Fruit fly (Drosophila melanogaster) whole organism, prepupa: ENCODE data around the gene Marf.

Experiments used
- CG10669 ChIP-seq: fragments of 200-800 bp; sonication (Bioruptor generic); optimal IDR thresholded peaks from 3 replicates; lab custom pipeline; 2018; ENCODE audit warnings: missing biosample characterization, mild to moderate bottlenecking, missing genetic modification characterization, moderate library complexity
- CG11294 ChIP-seq: fragments of 200-800 bp; sonication (Bioruptor generic); IDR thresholded peaks from 2 replicates; pipeline ENCODE4 v1.3.6; 2022; ENCODE audit warnings: missing biosample characterization, missing genetic modification characterization
- CG11762 ChIP-seq: fragments of 200-800 bp; sonication (Bioruptor generic); optimal IDR thresholded peaks from 3 replicates; lab custom pipeline; 2016; ENCODE audit warnings: missing biosample characterization, missing genetic modification characterization; ENCODE audit not compliant: insufficient read depth
- CG11902 ChIP-seq: fragments of 200-800 bp; sonication (Bioruptor generic); optimal IDR thresholded peaks from 3 replicates; lab custom pipeline; 2016; ENCODE audit warnings: missing biosample characterization, missing genetic modification characterization
- CG15336 ChIP-seq: fragments of 200-800 bp; sonication (Bioruptor generic); IDR thresholded peaks from 2 replicates; pipeline ENCODE4 v1.3.6; 2022; ENCODE audit warnings: missing biosample characterization, missing genetic modification characterization
- CG1621 ChIP-seq: fragments of 200-800 bp; sonication (Bioruptor generic); optimal IDR thresholded peaks from 3 replicates; lab custom pipeline; 2018; ENCODE audit warnings: missing biosample characterization, mild to moderate bottlenecking, missing genetic modification characterization
- CG16779 ChIP-seq: fragments of 200-800 bp; sonication (Bioruptor generic); optimal IDR thresholded peaks from 3 replicates; lab custom pipeline; 2017; ENCODE audit warnings: missing biosample characterization, mild to moderate bottlenecking, missing genetic modification characterization
- CG3032 ChIP-seq: fragments of 200-800 bp; optimal IDR thresholded peaks from 2 replicates; lab custom pipeline; 2019; ENCODE audit warnings: missing biosample characterization, mild to moderate bottlenecking, missing genetic modification characterization, moderate library complexity
- CG31627 ChIP-seq: fragments of 200-800 bp; sonication (Bioruptor generic); optimal IDR thresholded peaks from 3 replicates; lab custom pipeline; 2016; ENCODE audit warnings: missing biosample characterization, missing genetic modification characterization
- CG32006 ChIP-seq: fragments of 200-800 bp; sonication (Bioruptor generic); optimal IDR thresholded peaks from 3 replicates; lab custom pipeline; 2017; ENCODE audit warnings: missing biosample characterization, mild to moderate bottlenecking, missing genetic modification characterization
- CG3919 ChIP-seq: fragments of 200-800 bp; sonication (Bioruptor generic); optimal IDR thresholded peaks from 3 replicates; lab custom pipeline; 2016; ENCODE audit warnings: missing biosample characterization, missing genetic modification characterization
- CG6163 ChIP-seq: fragments of 200-800 bp; sonication (Bioruptor generic); IDR thresholded peaks from 3 replicates; pipeline ENCODE4 v1.3.6; 2022; ENCODE audit warnings: missing biosample characterization, missing genetic modification characterization
- CG6792 ChIP-seq: fragments of 200-800 bp; sonication (Bioruptor generic); optimal IDR thresholded peaks from 3 replicates; lab custom pipeline; 2016; ENCODE audit warnings: missing biosample characterization, missing genetic modification characterization
- CG6808 ChIP-seq: fragments of 200-800 bp; sonication (Bioruptor generic); optimal IDR thresholded peaks from 3 replicates; lab custom pipeline; 2017; ENCODE audit warnings: missing biosample characterization, missing genetic modification characterization, mild to moderate bottlenecking, moderate library complexity, missing genetic modification reagents
- CG6854 ChIP-seq: fragments of 200-800 bp; sonication (Bioruptor generic); optimal IDR thresholded peaks from 2 replicates; lab custom pipeline; 2017; ENCODE audit warnings: missing biosample characterization, mild to moderate bottlenecking, missing genetic modification characterization
- CG7368 ChIP-seq: fragments of 200-800 bp; sonication (Bioruptor generic); optimal IDR thresholded peaks from 3 replicates; lab custom pipeline; 2016; ENCODE audit warnings: missing biosample characterization, missing genetic modification characterization
- CG8119 ChIP-seq: fragments of 200-800 bp; sonication (Bioruptor generic); IDR thresholded peaks from 3 replicates; pipeline ENCODE4 v1.3.6; 2022; ENCODE audit warnings: missing biosample characterization, missing genetic modification characterization
- CG8319 ChIP-seq: fragments of 200-800 bp; sonication (Bioruptor generic); optimal IDR thresholded peaks from 3 replicates; lab custom pipeline; 2016; ENCODE audit warnings: missing biosample characterization, missing genetic modification characterization
- CG8632 ChIP-seq: fragments of 200-800 bp; sonication (Bioruptor generic); optimal IDR thresholded peaks from 3 replicates; lab custom pipeline; 2016; ENCODE audit warnings: missing biosample characterization, missing genetic modification characterization
- CG9139 ChIP-seq: fragments of 200-800 bp; sonication (Bioruptor generic); optimal IDR thresholded peaks from 3 replicates; lab custom pipeline; 2017; ENCODE audit warnings: missing biosample characterization, mild to moderate bottlenecking, missing genetic modification characterization
- Eip78C ChIP-seq: fragments of 200-800 bp; sonication (Bioruptor generic); peaks from one replicate; lab custom pipeline; 2016; ENCODE audit warnings: missing biosample characterization, missing genetic modification characterization
- Eip93F ChIP-seq: fragments of 200-800 bp; sonication (Bioruptor generic); optimal IDR thresholded peaks from 2 replicates; lab custom pipeline; 2016; ENCODE audit warnings: missing biosample characterization, mild to moderate bottlenecking, missing genetic modification characterization
- Ets96B ChIP-seq: fragments of 200-800 bp; optimal IDR thresholded peaks from 2 replicates; lab custom pipeline; 2019; ENCODE audit warnings: missing biosample characterization, mild to moderate bottlenecking, missing genetic modification characterization, moderate library complexity
- Gug ChIP-seq: fragments of 200-800 bp; sonication (Bioruptor generic); IDR thresholded peaks from 2 replicates; pipeline ENCODE4 v1.3.6; 2022; ENCODE audit warnings: missing biosample characterization, missing genetic modification characterization
- Hr38 ChIP-seq: sonication (Bioruptor generic); optimal IDR thresholded peaks from 2 replicates; lab custom pipeline; 2016; ENCODE audit warnings: missing biosample characterization, missing genetic modification characterization
- Hr39 ChIP-seq: fragments of 200-800 bp; sonication (Bioruptor generic); optimal IDR thresholded peaks from 2 replicates; lab custom pipeline; 2016; ENCODE audit warnings: missing biosample characterization, missing genetic modification characterization
- Hr4 ChIP-seq: fragments of 200-800 bp; sonication (Bioruptor generic); optimal IDR thresholded peaks from 3 replicates; lab custom pipeline; 2016; ENCODE audit warnings: missing biosample characterization, missing genetic modification characterization
- Lpt ChIP-seq: fragments of 200-800 bp; sonication (Bioruptor generic); optimal IDR thresholded peaks from 3 replicates; lab custom pipeline; 2016; ENCODE audit warnings: missing biosample characterization, missing genetic modification characterization
- OdsH ChIP-seq: fragments of 200-800 bp; sonication (Bioruptor generic); optimal IDR thresholded peaks from 3 replicates; lab custom pipeline; 2016; ENCODE audit warnings: missing biosample characterization, missing genetic modification characterization
- Sox102F ChIP-seq: fragments of 200-800 bp; sonication (Bioruptor generic); optimal IDR thresholded peaks from 2 replicates; lab custom pipeline; 2016; ENCODE audit warnings: missing biosample characterization, mild to moderate bottlenecking, missing genetic modification characterization
- Sox14 ChIP-seq: fragments of 200-800 bp; sonication (Bioruptor generic); optimal IDR thresholded peaks from 3 replicates; lab custom pipeline; 2016; ENCODE audit warnings: missing biosample characterization, missing genetic modification characterization
- achi ChIP-seq: fragments of 200-800 bp; sonication (Bioruptor generic); optimal IDR thresholded peaks from 3 replicates; lab custom pipeline; 2016; ENCODE audit warnings: missing biosample characterization, missing genetic modification characterization
- acj6 ChIP-seq: fragments of 200-800 bp; sonication (Bioruptor generic); optimal IDR thresholded peaks from 3 replicates; lab custom pipeline; 2016; ENCODE audit warnings: missing biosample characterization, missing genetic modification characterization
- cyc ChIP-seq: fragments of 200-800 bp; sonication (Bioruptor generic); optimal IDR thresholded peaks from 3 replicates; lab custom pipeline; 2016; ENCODE audit warnings: missing biosample characterization, missing genetic modification characterization
- dac ChIP-seq: fragments of 200-800 bp; sonication (Bioruptor generic); optimal IDR thresholded peaks from 2 replicates; lab custom pipeline; 2017; ENCODE audit warnings: missing biosample characterization, mild to moderate bottlenecking, missing genetic modification characterization
- dsx ChIP-seq: fragments of 200-800 bp; optimal IDR thresholded peaks from 3 replicates; lab custom pipeline; 2019; ENCODE audit warnings: missing biosample characterization, mild to moderate bottlenecking, missing genetic modification characterization, moderate library complexity; ENCODE audit not compliant: poor library complexity, severe bottlenecking
- eg ChIP-seq: fragments of 200-800 bp; sonication (Bioruptor generic); IDR thresholded peaks from 3 replicates; pipeline ENCODE4 v1.3.6; 2022; ENCODE audit warnings: missing biosample characterization, missing genetic modification characterization
- esn ChIP-seq: fragments of 200-800 bp; sonication (Bioruptor generic); optimal IDR thresholded peaks from 2 replicates; lab custom pipeline; 2016; ENCODE audit warnings: missing biosample characterization, mild to moderate bottlenecking, missing genetic modification characterization, moderate library complexity
- fd59A ChIP-seq: fragments of 200-800 bp; sonication (Bioruptor generic); optimal IDR thresholded peaks from 2 replicates; lab custom pipeline; 2017; ENCODE audit warnings: missing biosample characterization, mild to moderate bottlenecking, missing genetic modification characterization, missing genetic modification reagents
- fd85E ChIP-seq: fragments of 200-800 bp; sonication (Bioruptor generic); optimal IDR thresholded peaks from 3 replicates; lab custom pipeline; 2016; ENCODE audit warnings: missing biosample characterization, missing genetic modification characterization
- lz ChIP-seq: fragments of 200-800 bp; sonication (Bioruptor generic); optimal IDR thresholded peaks from 3 replicates; lab custom pipeline; 2016; ENCODE audit warnings: missing biosample characterization, missing genetic modification characterization
- net ChIP-seq: fragments of 200-800 bp; sonication (Bioruptor generic); optimal IDR thresholded peaks from 3 replicates; lab custom pipeline; 2016; ENCODE audit warnings: missing biosample characterization, missing genetic modification characterization
- salr ChIP-seq, 2 experiments: fragments of 200-800 bp; sonication (Bioruptor generic); optimal IDR thresholded peaks; 3 replicates each; lab custom pipeline; 2016 to 2018; ENCODE audit warnings: missing biosample characterization in 2 of 2, missing genetic modification characterization in 2 of 2, mild to moderate bottlenecking in 1 of 2
- ss ChIP-seq, 2 experiments: fragments of 200-800 bp; sonication (Bioruptor generic); optimal IDR thresholded peaks; 2 replicates in 1 of 2; 3 replicates in 1 of 2; lab custom pipeline; 2017 to 2018; ENCODE audit warnings: mild to moderate bottlenecking in 2 of 2, missing biosample characterization in 2 of 2, missing genetic modification characterization in 2 of 2, moderate library complexity in 1 of 2
- vri ChIP-seq: fragments of 200-800 bp; sonication (Bioruptor generic); optimal IDR thresholded peaks from 3 replicates; lab custom pipeline; 2016; ENCODE audit warnings: missing biosample characterization, mild to moderate bottlenecking, missing genetic modification characterization

Marf gene

DNA sequence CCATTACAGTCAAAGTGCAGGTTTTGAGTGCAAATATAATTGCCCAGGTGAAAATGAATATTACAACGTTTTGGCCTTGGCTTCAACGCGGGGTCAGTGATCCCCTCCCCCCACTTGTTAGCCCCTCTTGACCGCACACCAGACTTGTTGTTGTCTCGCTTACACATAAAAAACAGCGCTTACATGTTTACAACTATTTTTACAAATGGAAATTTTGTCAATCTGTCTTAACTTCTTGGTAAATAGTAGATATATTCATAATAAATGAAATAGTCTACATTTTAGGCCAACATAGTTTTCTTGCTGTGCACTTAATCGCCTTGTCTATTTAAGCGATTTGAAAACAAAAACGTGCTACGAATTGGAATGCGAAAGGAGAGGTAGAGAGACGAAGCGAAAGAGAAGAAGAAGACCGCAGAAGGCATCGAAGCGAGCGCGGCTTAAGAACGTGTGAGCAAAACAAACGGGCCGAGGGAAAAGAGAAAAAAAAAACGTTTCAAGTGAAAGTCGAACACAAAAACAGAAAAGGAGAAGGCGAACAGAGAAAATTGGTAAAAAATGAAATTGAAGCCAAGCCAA is 25.7 kb upstream of the Marf start (continued):
- TF ChIP-seq CG11902 (GFP tag; lab: Kevin White, UChicago) (no peak), achi (GFP tag; lab: Kevin White, UChicago) (peak; percentile 39), CG6854 (no peak), CG8119 (GFP tag; lab: Robert Waterston, UW) (peak; percentile 69; the same call in 2 of the 3 replicates), Lpt (GFP tag; lab: Kevin White, UChicago) (peak; percentile 63), ss (GFP tag; optimal IDR thresholded peaks at IDR 0.05; lab: Kevin White, UChicago) (peak; percentile 26 to 53), esn (GFP tag; lab: Kevin White, UChicago) (no peak), fd59A (GFP tag; lab: Kevin White, UChicago) (peak; percentile 75), CG1621 (tag; lab: Kevin White, UChicago) (peak; percentile 79), salr (GFP tag; optimal IDR thresholded peaks at IDR 0.05; lab: Kevin White, UChicago) (peak in 1 of 2 experiments; percentile 76), Gug (GFP tag; lab: Robert Waterston, UW) (peak; percentile 73), vri (GFP tag; lab: Kevin White, UChicago) (no peak), CG9139 (GFP tag; lab: Kevin White, UChicago) (peak; percentile 58), CG10669 (GFP tag; lab: Kevin White, UChicago) (peak; percentile 82), CG8319 (no peak), fd85E (GFP tag; lab: Kevin White, UChicago) (no peak), CG7368 (GFP tag; lab: Kevin White, UChicago) (peak; percentile 49), net (GFP tag; lab: Kevin White, UChicago) (peak; percentile 19), Eip78C (GFP tag; lab: Kevin White, UChicago) (peak; percentile 87), Hr38 (GFP tag; lab: Kevin White, UChicago) (no peak), Ets96B (tag; lab: Kevin White, UChicago) (peak; percentile 87), CG8632 (GFP tag; lab: Kevin White, UChicago) (peak; percentile 14), cyc (GFP tag; lab: Kevin White, UChicago) (no peak), Sox14 (GFP tag; lab: Kevin White, UChicago) (peak; percentile 27), CG6808 (GFP tag; lab: Kevin White, UChicago) (peak; percentile 31), CG32006 (GFP tag; lab: Kevin White, UChicago) (peak; percentile 69), acj6 (GFP tag; lab: Kevin White, UChicago) (peak; percentile 48), Hr4 (GFP tag; lab: Kevin White, UChicago) (peak; percentile 66)

DNA sequence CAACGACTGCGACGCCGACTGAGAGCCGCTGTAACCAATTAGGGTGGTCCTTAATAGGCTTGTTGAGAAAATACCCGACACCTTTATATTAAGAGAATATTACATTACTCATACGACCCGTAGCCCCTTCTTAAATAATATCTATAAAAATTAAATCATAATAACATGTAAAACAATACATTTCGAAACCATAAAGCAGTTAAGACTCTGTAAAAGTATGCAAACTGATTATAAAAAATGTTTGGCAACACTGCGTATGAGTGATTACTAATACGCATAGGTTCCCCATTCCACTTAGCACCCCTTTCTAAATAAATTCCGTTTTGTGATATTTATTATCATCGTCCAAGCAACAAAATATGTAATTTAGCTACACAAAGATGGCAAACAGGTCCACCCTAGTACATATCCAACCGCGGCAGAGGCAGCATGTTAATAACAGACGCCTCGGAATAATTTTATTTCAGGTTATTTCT is 25.1 kb upstream of the Marf start:
- TF ChIP-seq CG6792 (GFP tag; lab: Kevin White, UChicago), result peak; percentile 81
- TF ChIP-seq eg (GFP tag; lab: Robert Waterston, UW), result peak; percentile 65; the same call in 2 of the 3 replicates
- no peak for TF ChIP-seq Hr38 (GFP tag; lab: Kevin White, UChicago)
- peak; percentile 87 for TF ChIP-seq CG16779 (tag; lab: Kevin White, UChicago)
- TF ChIP-seq vri (GFP tag; lab: Kevin White, UChicago), result peak; percentile 51
- peak; percentile 73 for TF ChIP-seq CG7368 (GFP tag; lab: Kevin White, UChicago)
- peak; percentile 81 for TF ChIP-seq net (GFP tag; lab: Kevin White, UChicago)
- TF ChIP-seq Gug (GFP tag; lab: Robert Waterston, UW), result peak; percentile 62
- TF ChIP-seq CG15336 (GFP tag; lab: Robert Waterston, UW), result peak; percentile 86
- TF ChIP-seq achi (GFP tag; lab: Kevin White, UChicago), result peak; percentile 89
- TF ChIP-seq Ets96B (tag; lab: Kevin White, UChicago), result peak; percentile 82
- TF ChIP-seq Eip93F, result peak; percentile 61
- peak; percentile 69 for TF ChIP-seq CG1621 (tag; lab: Kevin White, UChicago)
- peak; percentile 76 for TF ChIP-seq cyc (GFP tag; lab: Kevin White, UChicago)
- TF ChIP-seq lz (GFP tag; lab: Kevin White, UChicago), result peak; percentile 88
- TF ChIP-seq fd85E (GFP tag; lab: Kevin White, UChicago), result peak; percentile 53
- TF ChIP-seq dac (GFP tag; lab: Kevin White, UChicago), result peak; percentile 89
- peak; percentile 73 for TF ChIP-seq Hr4 (GFP tag; lab: Kevin White, UChicago)
- TF ChIP-seq CG11762, result peak; percentile 74
- TF ChIP-seq CG32006 (GFP tag; lab: Kevin White, UChicago), result peak; percentile 95
- peak; percentile 85 for TF ChIP-seq CG3919
- TF ChIP-seq CG31627 (GFP tag; lab: Kevin White, UChicago), result peak; percentile 75
- peak; percentile 73 for TF ChIP-seq Hr39 (GFP tag; lab: Kevin White, UChicago)
- TF ChIP-seq CG6808 (GFP tag; lab: Kevin White, UChicago), result peak; percentile 93
- peak; percentile 79 for TF ChIP-seq dsx (GFP tag; lab: Kevin White, UChicago)
- TF ChIP-seq OdsH (GFP tag; lab: Kevin White, UChicago), result peak; percentile 87
- TF ChIP-seq CG11294 (GFP tag; lab: Robert Waterston, UW), result peak; percentile 60
- peak; percentile 85 for TF ChIP-seq Sox102F
- TF ChIP-seq CG6163 (GFP tag; lab: Robert Waterston, UW), result peak; percentile 59
- peak; percentile 82 for TF ChIP-seq CG6854
- TF ChIP-seq Sox14 (GFP tag; lab: Kevin White, UChicago), result peak; percentile 81
- peak; percentile 84 for TF ChIP-seq CG3032 (tag; lab: Kevin White, UChicago)
- peak; percentile 87 for TF ChIP-seq CG8632 (GFP tag; lab: Kevin White, UChicago)
